Worm (Caenorhabditis elegans) whole organism, mixed stage, embryonic: Measurements from ENCODE around the gene tmem-184.

Experiments used
- M03D4.4 ChIP-seq: sonication (generic microtip); optimal IDR thresholded peaks from 2 replicates; lab custom pipeline; 2017; ENCODE audit warnings: mild to moderate bottlenecking, missing genetic modification characterization, missing compliant biosample characterization

tmem-184 gene

DNA sequence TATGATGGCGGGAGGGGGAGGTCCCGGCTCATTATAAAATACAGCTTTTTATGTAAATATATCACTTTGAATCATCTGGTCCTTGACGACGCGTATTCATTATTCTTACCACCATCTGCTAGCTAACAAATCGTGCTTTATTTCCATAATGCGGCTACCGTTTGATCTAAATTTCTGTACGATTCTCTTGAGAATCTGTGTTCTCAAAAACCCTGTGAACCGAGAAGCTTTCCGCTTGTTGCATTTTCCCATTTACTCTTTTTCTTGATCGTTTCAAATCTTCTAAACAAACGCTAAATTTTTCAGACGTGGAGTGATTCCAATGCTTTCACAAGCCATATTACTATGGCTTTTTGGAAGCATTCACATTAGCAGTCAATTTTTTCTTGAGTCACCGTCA, 52.0 kb downstream of the tmem-184 start, which contains the start of gene syg-2:
Gene syg-2 (plus strand): TSS at position 301 of the 400 bp plus-strand sequence.
- no peak for TF ChIP-seq M03D4.4
